Worm (Caenorhabditis elegans): Measurements from ENCODE around the gene R10D12.6.

DNA sequence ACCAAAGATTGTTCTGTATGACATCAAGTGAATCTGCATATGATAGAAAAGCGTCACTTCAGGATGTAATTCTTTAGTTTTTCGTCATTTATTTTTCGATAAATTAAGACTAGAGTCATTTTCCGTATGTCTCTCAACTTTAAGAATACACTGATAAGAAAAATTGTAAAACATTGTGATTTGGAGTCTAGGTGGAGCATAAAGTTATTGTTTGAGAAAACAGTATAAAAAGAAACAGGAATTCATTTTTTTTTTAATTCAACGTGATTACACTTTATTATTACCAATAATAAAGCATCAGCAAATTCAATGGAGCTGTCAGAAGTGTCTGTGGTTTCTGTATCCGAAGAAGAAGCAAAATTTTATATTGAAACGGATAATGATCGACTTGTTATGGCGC, at the start of gene R10D12.6:
- TF ChIP-seq madf-5 (GFP tag; IDR thresholded peaks at IDR 0.05): no peak
- TF ChIP-seq duxl-1 (tag; optimal IDR thresholded peaks at IDR 0.05; ENCODE audit: poor library complexity): no peak
- no peak for TF ChIP-seq R02D3.7 (tag; optimal IDR thresholded peaks at IDR 0.05)
